Worm (Caenorhabditis elegans): ENCODE data around the gene twk-43.
A peak's percentile ranks its signal among the peaks of the same experiment; 100 is the strongest.

The twk-43 gene

ce11 chrV:13380178-13380577, 34.1 kb downstream of the twk-43 start, which contains the start of gene ifbp-1:
TSS of gene ifbp-1 (minus strand) at chrV:13380262.
- peak; percentile 73 for TF ChIP-seq lin-40 (tag; optimal IDR thresholded peaks at IDR 0.05)
- peak; percentile 42 for TF ChIP-seq somi-1 (GFP tag; optimal IDR thresholded peaks at IDR 0.05)
- peak; percentile 60; the same call in 1 of the 2 replicates for TF ChIP-seq lin-26 (GFP tag; IDR thresholded peaks at IDR 0.05)
- TF ChIP-seq K11D2.4 (GFP tag; IDR thresholded peaks at IDR 0.05) = 0 out of 2 replicates have a peak, but pooled peaks have one; percentile 66
- TF ChIP-seq egl-44 (GFP tag; IDR thresholded peaks at IDR 0.05) = 0 out of 2 replicates have a peak, but pooled peaks have one; percentile 15
- no peak for TF ChIP-seq tbx-9 (tag; optimal IDR thresholded peaks at IDR 0.05; ENCODE audit: borderline replicate concordance)
- peak; percentile 50; the same call in 1 of the 2 replicates for TF ChIP-seq cebp-1 (GFP tag; IDR thresholded peaks at IDR 0.05)
- TF ChIP-seq cebp-1 (tag; optimal IDR thresholded peaks at IDR 0.05) = peak; percentile 79
- no peak for TF ChIP-seq madf-8 (GFP tag; conservative IDR thresholded peaks at IDR 0.05)
- peak; percentile 9 for TF ChIP-seq ceh-27 (GFP tag; optimal IDR thresholded peaks at IDR 0.05)
- peak; percentile 73 for TF ChIP-seq ztf-26 (tag; optimal IDR thresholded peaks at IDR 0.05)
- no peak for TF ChIP-seq pha-4 (tag; optimal IDR thresholded peaks at IDR 0.05)

- TF ChIP-seq nhr-80 (tag; optimal IDR thresholded peaks at IDR 0.05) (peak; percentile 74), snpc-4 (GFP tag; optimal IDR thresholded peaks at IDR 0.05) (no peak), snpc-4 (tag; optimal IDR thresholded peaks at IDR 0.05) (no peak)
These were observed 34.9 kb downstream of the twk-43 start, which contains the start of gene cpz-2 for ce11 chrV:13380980-13381379. TSS of gene cpz-2 (plus strand) at chrV:13381189.

ce11 chrV:13385798-13386197, 39.7 kb downstream of the twk-43 start, which contains the start of gene gcy-34:
TSS of gene gcy-34 (minus strand) at chrV:13385898.
- no peak for TF ChIP-seq unc-130 (GFP tag; optimal IDR thresholded peaks at IDR 0.05)
- TF ChIP-seq mcd-1 (GFP tag; IDR thresholded peaks at IDR 0.05) = no peak
- no peak for TF ChIP-seq attf-5 (GFP tag; optimal IDR thresholded peaks at IDR 0.05)

ce11 chrV:13387472-13387871, 41.4 kb downstream of the twk-43 start:
- TF ChIP-seq B0336.3 (GFP tag; IDR thresholded peaks at IDR 0.05) = no peak
- TF ChIP-seq nhr-179 (tag; optimal IDR thresholded peaks at IDR 0.05) = no peak
- no peak for TF ChIP-seq C17E4.6 (GFP tag; IDR thresholded peaks at IDR 0.05)
- no peak for TF ChIP-seq ztf-25 (GFP tag; IDR thresholded peaks at IDR 0.05)
- TF ChIP-seq F10E7.11 (tag; optimal IDR thresholded peaks at IDR 0.05) = no peak
- no peak for TF ChIP-seq dox-1 (GFP tag; IDR thresholded peaks at IDR 0.05)
- TF ChIP-seq nfyb-1 (GFP tag; IDR thresholded peaks at IDR 0.05) = no peak
- TF ChIP-seq mel-28 (tag; optimal IDR thresholded peaks at IDR 0.05; ENCODE audit: borderline replicate concordance) = no peak
- TF ChIP-seq Y53G8AR.9 (GFP tag; conservative IDR thresholded peaks at IDR 0.05) = no peak
- no peak for TF ChIP-seq F57A8.1 (GFP tag; optimal IDR thresholded peaks at IDR 0.05)
- TF ChIP-seq mxl-1 (tag; optimal IDR thresholded peaks at IDR 0.05) = no peak
- TF ChIP-seq madf-10 (tag; optimal IDR thresholded peaks at IDR 0.05) = no peak
- no peak for TF ChIP-seq lin-26 (GFP tag; IDR thresholded peaks at IDR 0.05)
- no peak for TF ChIP-seq zim-3 (tag; optimal IDR thresholded peaks at IDR 0.05)

ce11 chrV:13388961-13389360, 42.9 kb downstream of the twk-43 start:
- TF ChIP-seq ceh-79 (tag; optimal IDR thresholded peaks at IDR 0.05) (no peak), lir-1 (GFP tag; conservative IDR thresholded peaks at IDR 0.05) (no peak), rpc-1 (optimal IDR thresholded peaks at IDR 0.05) (no peak), rpc-1 (tag; optimal IDR thresholded peaks at IDR 0.05) (no peak), madf-10 (tag; optimal IDR thresholded peaks at IDR 0.05) (no peak), snpc-1.3 (tag; optimal IDR thresholded peaks at IDR 0.05; ENCODE audit: insufficient read depth) (no peak), nhr-27 (tag; optimal IDR thresholded peaks at IDR 0.05) (no peak)

Data from whole organism, young adult.